Fruit fly (Drosophila melanogaster): ENCODE results near the gene CG3246.

Gene CG3246

DNA sequence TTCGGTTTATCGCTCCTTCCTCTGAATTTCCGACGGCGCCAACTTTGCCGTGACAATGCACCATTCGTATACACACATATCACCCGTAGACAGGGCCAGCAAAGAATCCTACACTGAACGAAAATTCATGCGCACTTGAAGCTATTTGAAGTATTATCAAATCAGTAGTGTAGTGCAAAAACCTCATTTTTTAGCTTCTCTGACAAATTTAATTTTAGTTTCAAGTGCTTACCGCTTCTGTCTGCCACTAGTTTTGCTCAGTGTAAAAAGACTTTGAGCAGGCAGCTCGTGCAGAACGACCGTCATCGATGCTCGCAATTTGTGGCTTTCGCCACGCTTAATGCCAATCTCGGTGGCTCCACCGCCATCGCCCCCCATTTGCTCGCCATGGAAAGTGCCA is 17.0 kb downstream of the CG3246 start (continued):
- TF ChIP-seq run (tag; optimal IDR thresholded peaks at IDR 0.05) (no peak), ftz-f1 (GFP tag; optimal IDR thresholded peaks at IDR 0.05) (no peak), CG10462 (GFP tag; optimal IDR thresholded peaks at IDR 0.05) (no peak), zfh1 (GFP tag; IDR thresholded peaks at IDR 0.05) (peak; percentile 55; the same call in 2 of the 3 replicates), CG8765 (GFP tag; IDR thresholded peaks at IDR 0.05) (no peak), tup (GFP tag; optimal IDR thresholded peaks at IDR 0.05) (no peak), dysf (GFP tag; IDR thresholded peaks at IDR 0.05) (peak; percentile 66; the same call in 2 of the 3 replicates), CG18011 (GFP tag; optimal IDR thresholded peaks at IDR 0.05) (no peak), CG14667 (GFP tag; IDR thresholded peaks at IDR 0.05) (peak; percentile 44; the same call in 1 of the 2 replicates), CG4282 (GFP tag; optimal IDR thresholded peaks at IDR 0.05) (no peak), CG4404 (GFP tag; IDR thresholded peaks at IDR 0.05) (peak; percentile 7; the same call in 1 of the 2 replicates), CG10267 (tag; optimal IDR thresholded peaks at IDR 0.05) (no peak), CG15479 (GFP tag; optimal IDR thresholded peaks at IDR 0.05) (no peak), Xbp1 (GFP tag; optimal IDR thresholded peaks at IDR 0.05) (peak; percentile 61), CG13775 (GFP tag; optimal IDR thresholded peaks at IDR 0.05) (peak; percentile 4), CG3163 (GFP tag; optimal IDR thresholded peaks at IDR 0.05) (peak; percentile 2), en (GFP tag; optimal IDR thresholded peaks at IDR 0.05) (no peak), Ptx1 (GFP tag; IDR thresholded peaks at IDR 0.05) (peak; percentile 65), Mrtf (GFP tag; IDR thresholded peaks at IDR 0.05) (peak; percentile 40; the same call in 1 of the 3 replicates), Med (GFP tag) (peak; percentile 88), Ets65A (GFP tag) (peak; percentile 95), CG15696 (tag; optimal IDR thresholded peaks at IDR 0.05) (no peak), Dll (GFP tag; IDR thresholded peaks at IDR 0.05; ENCODE audit: partially characterized antibody) (no peak), eyg (GFP tag; optimal IDR thresholded peaks at IDR 0.05) (no peak), Xrp1 (GFP tag; IDR thresholded peaks at IDR 0.05) (peak; percentile 53; the same call in 1 of the 2 replicates), Taf1 (GFP tag; IDR thresholded peaks at IDR 0.05) (no peak), CG10654 (GFP tag; optimal IDR thresholded peaks at IDR 0.05) (peak; percentile 2), zen (tag; optimal IDR thresholded peaks at IDR 0.05) (peak; percentile 56), CG7271 (tag; optimal IDR thresholded peaks at IDR 0.05) (no peak), usp (GFP tag; optimal IDR thresholded peaks at IDR 0.05) (no peak), seq (GFP tag; IDR thresholded peaks at IDR 0.05) (no peak), slp2 (GFP tag; optimal IDR thresholded peaks at IDR 0.05) (peak; percentile 26), CG17361 (GFP tag; IDR thresholded peaks at IDR 0.05) (no peak), CG16813 (GFP tag; IDR thresholded peaks at IDR 0.05; ENCODE audit: partially characterized antibody) (no peak), prd (optimal IDR thresholded peaks at IDR 0.05) (no peak), prd (GFP tag; IDR thresholded peaks at IDR 0.05) (peak; percentile 77), zfh2 (GFP tag; optimal IDR thresholded peaks at IDR 0.05) (no peak), exex (tag; optimal IDR thresholded peaks at IDR 0.05) (no peak), CG6689 (GFP tag; IDR thresholded peaks at IDR 0.05) (peak; percentile 48), luna (GFP tag; optimal IDR thresholded peaks at IDR 0.05) (no peak), B-H1 (GFP tag; IDR thresholded peaks at IDR 0.05) (peak; percentile 27; the same call in 1 of the 3 replicates), Vsx1 (GFP tag; optimal IDR thresholded peaks at IDR 0.05) (no peak), CG7745 (tag; optimal IDR thresholded peaks at IDR 0.05) (no peak), ap (GFP tag; IDR thresholded peaks at IDR 0.05) (0 out of 2 replicates have a peak, but pooled peaks have one; percentile 19), Rx (GFP tag; IDR thresholded peaks at IDR 0.05) (no peak), Mes4 (GFP tag; optimal IDR thresholded peaks at IDR 0.05) (no peak), CG10321 (GFP tag; IDR thresholded peaks at IDR 0.05) (no peak), MBD-R2 (GFP tag; IDR thresholded peaks at IDR 0.05) (no peak), Fer2 (tag; optimal IDR thresholded peaks at IDR 0.05) (no peak), CG10565 (GFP tag; optimal IDR thresholded peaks at IDR 0.05) (no peak), sob (GFP tag; IDR thresholded peaks at IDR 0.05) (peak; percentile 66), ci (GFP tag; IDR thresholded peaks at IDR 0.05) (peak; percentile 63), ttk (GFP tag; IDR thresholded peaks at IDR 0.05) (peak; percentile 41; the same call in 1 of the 2 replicates)
